Fruit fly (Drosophila melanogaster) whole organism, embryonic: ENCODE data around the gene vih.

Experiments
- ATbp ChIP-seq: fragments of 200-800 bp; sonication (Bioruptor generic); optimal IDR thresholded peaks from 2 replicates; lab custom pipeline; 2017; ENCODE audit warnings: missing biosample characterization, mild to moderate bottlenecking, missing genetic modification characterization, missing genetic modification reagents
- Asciz ChIP-seq: fragments of 200-800 bp; sonication (Bioruptor generic); optimal IDR thresholded peaks from 2 replicates; lab custom pipeline; 2017; ENCODE audit warnings: missing biosample characterization, mild to moderate bottlenecking, missing genetic modification characterization, missing genetic modification reagents
- Atf-2 ChIP-seq: fragments of 200-800 bp; sonication (Bioruptor generic); optimal IDR thresholded peaks from 2 replicates; lab custom pipeline; 2016; ENCODE audit warnings: missing biosample characterization, missing genetic modification characterization
- Awh ChIP-seq: fragments of 200-800 bp; sonication (Bioruptor generic); IDR thresholded peaks from 2 replicates; pipeline ENCODE4, ENCODE4 v1.3.6; 2022; ENCODE audit warnings: missing biosample characterization, missing genetic modification characterization
- BtbVII ChIP-seq: fragments of 200-800 bp; sonication (Bioruptor generic); optimal IDR thresholded peaks from 3 replicates; lab custom pipeline; 2017; ENCODE audit warnings: missing biosample characterization, mild to moderate bottlenecking, missing genetic modification characterization
- CG10654 ChIP-seq: fragments of 200-800 bp; sonication (Bioruptor generic); optimal IDR thresholded peaks from 2 replicates; lab custom pipeline; 2016; ENCODE audit warnings: missing biosample characterization, missing genetic modification characterization
- CG11085 ChIP-seq: fragments of 200-800 bp; sonication (Bioruptor generic); IDR thresholded peaks from 2 replicates; pipeline ENCODE4 v1.3.6; 2022; ENCODE audit warnings: missing biosample characterization, missing genetic modification characterization
- CG15514 ChIP-seq: fragments of 200-800 bp; sonication (Bioruptor generic); optimal IDR thresholded peaks from 3 replicates; lab custom pipeline; 2017; ENCODE audit warnings: missing biosample characterization, missing genetic modification characterization, mild to moderate bottlenecking, moderate library complexity, missing genetic modification reagents
- CG1602 ChIP-seq: fragments of 200-800 bp; sonication (Bioruptor generic); optimal IDR thresholded peaks from 3 replicates; lab custom pipeline; 2016; ENCODE audit warnings: missing biosample characterization, missing genetic modification characterization
- CG2199 ChIP-seq: fragments of 200-800 bp; sonication (Bioruptor generic); IDR thresholded peaks from 3 replicates; pipeline ENCODE4 v1.3.6; 2022; ENCODE audit warnings: missing biosample characterization, missing genetic modification characterization
- CG2889 ChIP-seq: fragments of 200-800 bp; sonication (Bioruptor generic); IDR thresholded peaks from 3 replicates; pipeline ENCODE4 v1.3.6; 2022; ENCODE audit warnings: missing biosample characterization, missing genetic modification characterization
- CG30403 ChIP-seq: fragments of 200-800 bp; sonication (Bioruptor generic); optimal IDR thresholded peaks from 3 replicates; lab custom pipeline; 2016; ENCODE audit warnings: missing biosample characterization, missing genetic modification characterization
- CG3065 ChIP-seq: fragments of 200-800 bp; sonication (Bioruptor generic); optimal IDR thresholded peaks from 2 replicates; lab custom pipeline; 2016; ENCODE audit warnings: missing biosample characterization, missing genetic modification characterization
- CG31388 ChIP-seq: fragments of 200-800 bp; sonication (Bioruptor generic); optimal IDR thresholded peaks from 2 replicates; lab custom pipeline; 2016; ENCODE audit warnings: missing biosample characterization, missing genetic modification characterization
- CG3726 ChIP-seq: fragments of 200-800 bp; sonication (Bioruptor generic); IDR thresholded peaks from 3 replicates; pipeline ENCODE4, ENCODE4 v1.3.6; 2022; ENCODE audit warnings: missing biosample characterization, missing genetic modification characterization
- CG4360 ChIP-seq: fragments of 200-800 bp; sonication (Bioruptor generic); IDR thresholded peaks from 2 replicates; pipeline ENCODE4 v1.3.6; 2022; ENCODE audit warnings: missing biosample characterization, missing genetic modification characterization
- CG4707 ChIP-seq: fragments of 200-800 bp; sonication (Bioruptor generic); optimal IDR thresholded peaks from 2 replicates; lab custom pipeline; 2018; ENCODE audit warnings: missing biosample characterization, mild to moderate bottlenecking, missing genetic modification characterization, moderate library complexity
- CG7987 ChIP-seq: fragments of 200-800 bp; sonication (Bioruptor generic); optimal IDR thresholded peaks from 2 replicates; lab custom pipeline; 2018; ENCODE audit warnings: missing biosample characterization, mild to moderate bottlenecking, missing genetic modification characterization, moderate library complexity
- CG8290 ChIP-seq, 3 experiments: fragments of 200-800 bp; sonication (Bioruptor generic); optimal IDR thresholded peaks; 2 replicates each; lab custom pipeline; 2016 to 2019; ENCODE audit warnings: missing biosample characterization in 3 of 3, missing genetic modification characterization in 3 of 3, mild to moderate bottlenecking in 2 of 3, moderate library complexity in 1 of 3
- Gsc ChIP-seq: fragments of 200-800 bp; sonication (Bioruptor generic); IDR thresholded peaks from 2 replicates; pipeline ENCODE4 v1.3.6; 2022; ENCODE audit warnings: missing biosample characterization, missing genetic modification characterization
- H2.0 ChIP-seq: fragments of 200-800 bp; sonication (Bioruptor generic); IDR thresholded peaks from 2 replicates; pipeline ENCODE4 v1.3.6; 2022; ENCODE audit warnings: missing biosample characterization, missing genetic modification characterization
- Hmx ChIP-seq: fragments of 200-800 bp; sonication (Bioruptor generic); optimal IDR thresholded peaks from 2 replicates; lab custom pipeline; 2016; ENCODE audit warnings: missing biosample characterization, missing genetic modification characterization
- Hr39 ChIP-seq: fragments of >200 bp; optimal IDR thresholded peaks from 2 replicates; lab custom pipeline; 2017
- Jarid2 ChIP-seq: fragments of 200-800 bp; sonication (Bioruptor generic); optimal IDR thresholded peaks from 3 replicates; lab custom pipeline; 2017; ENCODE audit warnings: mild to moderate bottlenecking, missing biosample characterization, missing genetic modification reagents, missing genetic modification characterization
- Kr ChIP-seq: fragments of 200-800 bp; sonication (Bioruptor generic); optimal IDR thresholded peaks from 2 replicates; lab custom pipeline; 2017; ENCODE audit warnings: missing biosample characterization, mild to moderate bottlenecking, missing genetic modification characterization
- MBD-R2 ChIP-seq: fragments of 200-800 bp; sonication (Bioruptor generic); IDR thresholded peaks from 2 replicates; pipeline ENCODE4 v1.3.6; 2022; ENCODE audit warnings: missing biosample characterization, missing genetic modification characterization
- NC2α ChIP-seq: fragments of 200-800 bp; sonication (Bioruptor generic); optimal IDR thresholded peaks from 2 replicates; lab custom pipeline; 2016; ENCODE audit warnings: missing biosample characterization, missing genetic modification characterization
- NC2β ChIP-seq: fragments of 200-800 bp; sonication (Bioruptor generic); optimal IDR thresholded peaks from 2 replicates; lab custom pipeline; 2016; ENCODE audit warnings: missing biosample characterization, missing genetic modification characterization
- Scr ChIP-seq: fragments of 200-800 bp; sonication (Bioruptor generic); IDR thresholded peaks from 2 replicates; pipeline ENCODE4 v1.3.6; 2022; ENCODE audit warnings: missing biosample characterization, missing genetic modification characterization; ENCODE audit not compliant: partially characterized antibody
- Sox102F ChIP-seq: fragments of 200-800 bp; sonication (Bioruptor generic); optimal IDR thresholded peaks from 2 replicates; lab custom pipeline; 2018; ENCODE audit warnings: missing biosample characterization, mild to moderate bottlenecking, missing genetic modification characterization, moderate library complexity
- ab ChIP-seq: fragments of 200-800 bp; sonication (Bioruptor generic); optimal IDR thresholded peaks from 2 replicates; lab custom pipeline; 2016; ENCODE audit warnings: missing biosample characterization, missing genetic modification characterization
- amos ChIP-seq: fragments of 200-800 bp; sonication (Bioruptor generic); IDR thresholded peaks from 2 replicates; pipeline ENCODE4 v1.3.6; 2022; ENCODE audit warnings: missing biosample characterization, missing genetic modification characterization; ENCODE audit not compliant: partially characterized antibody
- ap ChIP-seq: fragments of 200-800 bp; sonication (Bioruptor generic); IDR thresholded peaks from 2 replicates; pipeline ENCODE4 v1.3.6; 2022; ENCODE audit warnings: missing biosample characterization, missing genetic modification characterization
- cg ChIP-seq: fragments of 200-800 bp; sonication (Bioruptor generic); optimal IDR thresholded peaks from 3 replicates; lab custom pipeline; 2019; ENCODE audit warnings: missing biosample characterization, mild to moderate bottlenecking, missing genetic modification characterization, moderate library complexity
- croc ChIP-seq: fragments of 200-800 bp; sonication (Bioruptor generic); conservative IDR thresholded peaks from 3 replicates; pipeline ENCODE4 v1.3.6; 2022; ENCODE audit warnings: missing biosample characterization, missing genetic modification characterization
- dan ChIP-seq: fragments of 200-800 bp; sonication (Bioruptor generic); IDR thresholded peaks from 2 replicates; pipeline ENCODE4 v1.3.6; 2022; ENCODE audit warnings: missing biosample characterization, missing genetic modification characterization
- en ChIP-seq: fragments of 200-800 bp; sonication (Bioruptor generic); optimal IDR thresholded peaks from 2 replicates; lab custom pipeline; 2016; ENCODE audit warnings: missing biosample characterization, missing genetic modification characterization
- exex ChIP-seq: fragments of 200-800 bp; sonication (Bioruptor generic); optimal IDR thresholded peaks from 4 replicates; lab custom pipeline; 2018; ENCODE audit warnings: missing biosample characterization, mild to moderate bottlenecking, missing genetic modification characterization, moderate library complexity
- fd96Cb ChIP-seq: fragments of 200-800 bp; sonication (Bioruptor generic); optimal IDR thresholded peaks from 2 replicates; lab custom pipeline; 2018; ENCODE audit warnings: missing biosample characterization, mild to moderate bottlenecking, missing genetic modification characterization, moderate library complexity
- gfzf ChIP-seq: fragments of 200-800 bp; sonication (Bioruptor generic); optimal IDR thresholded peaks from 2 replicates; lab custom pipeline; 2016; ENCODE audit warnings: missing biosample characterization, mild to moderate bottlenecking, missing genetic modification characterization, moderate library complexity
- hbn ChIP-seq: fragments of 200-800 bp; sonication (Bioruptor generic); IDR thresholded peaks from 2 replicates; pipeline ENCODE4 v1.3.6; 2022; ENCODE audit warnings: missing biosample characterization, missing genetic modification characterization; ENCODE audit not compliant: partially characterized antibody
- luna ChIP-seq: fragments of 200-800 bp; sonication (Bioruptor generic); optimal IDR thresholded peaks from 2 replicates; lab custom pipeline; 2016; ENCODE audit warnings: missing biosample characterization, missing genetic modification characterization
- nau ChIP-seq: fragments of 200-800 bp; sonication (Bioruptor generic); optimal IDR thresholded peaks from 3 replicates; lab custom pipeline; 2017; ENCODE audit warnings: missing biosample characterization, mild to moderate bottlenecking, missing genetic modification characterization, missing genetic modification reagents
- nerfin-1 ChIP-seq: fragments of 200-800 bp; sonication (Bioruptor generic); optimal IDR thresholded peaks from 3 replicates; lab custom pipeline; 2019; ENCODE audit warnings: missing biosample characterization, mild to moderate bottlenecking, missing genetic modification characterization, moderate library complexity
- nom ChIP-seq: fragments of 200-800 bp; sonication (Bioruptor generic); optimal IDR thresholded peaks from 2 replicates; lab custom pipeline; 2017; ENCODE audit warnings: missing biosample characterization, missing genetic modification characterization, mild to moderate bottlenecking, moderate library complexity, missing genetic modification reagents
- psq ChIP-seq: fragments of 200-800 bp; sonication (Bioruptor generic); optimal IDR thresholded peaks from 2 replicates; lab custom pipeline; 2017; ENCODE audit warnings: missing biosample characterization, missing genetic modification characterization
- tgo ChIP-seq: fragments of 200-800 bp; sonication (Bioruptor generic); IDR thresholded peaks from 3 replicates; pipeline ENCODE4 v1.3.6; 2022; ENCODE audit warnings: missing biosample characterization, missing genetic modification characterization
- usp ChIP-seq: fragments of >200 bp; optimal IDR thresholded peaks from 2 replicates; lab custom pipeline; 2017; ENCODE audit warnings: missing biosample characterization, missing genetic modification characterization
- zfh2 ChIP-seq: fragments of 200-800 bp; sonication (Bioruptor generic); optimal IDR thresholded peaks from 2 replicates; lab custom pipeline; 2016; ENCODE audit warnings: missing biosample characterization, missing genetic modification characterization

Gene vih

dm6 chr3L:12514762-12515215, 10.7 kb downstream of the vih start, which contains the start of the genes sti and tral (continued):
- TF ChIP-seq Asciz (GFP tag; lab: Kevin White, UChicago) (peak; percentile 40), psq (GFP tag; lab: Kevin White, UChicago) (peak; percentile 74), nau (GFP tag; lab: Kevin White, UChicago) (no peak), BtbVII (GFP tag; lab: Kevin White, UChicago) (peak; percentile 61), CG3726 (GFP tag; lab: Robert Waterston, UW) (peak; percentile 67; the same call in 2 of the 3 replicates), tgo (GFP tag; lab: Robert Waterston, UW) (peak; percentile 87), Atf-2 (peak; percentile 87), dan (GFP tag; lab: Robert Waterston, UW) (no peak), Awh (peak; percentile 61), CG8290 (GFP tag; optimal IDR thresholded peaks at IDR 0.05; lab: Kevin White, UChicago) (peak; percentile 84), CG8290 (tag; optimal IDR thresholded peaks at IDR 0.05; lab: Kevin White, UChicago) (peak; percentile 54 to 75), CG30403 (GFP tag; lab: Kevin White, UChicago) (peak; percentile 95), gfzf (peak; percentile 46), nom (GFP tag; lab: Kevin White, UChicago) (peak; percentile 51), CG3065 (peak; percentile 64), zfh2 (GFP tag; lab: Kevin White, UChicago) (peak; percentile 96), Sox102F (peak; percentile 83), CG10654 (GFP tag; lab: Kevin White, UChicago) (peak; percentile 85), Jarid2 (GFP tag; lab: Kevin White, UChicago) (peak; percentile 44), amos (GFP tag; lab: Robert Waterston, UW) (no peak; the same call in 1 of the 2 replicates), hbn (GFP tag; lab: Robert Waterston, UW) (no peak), Hr39 (lab: Kevin White, UChicago) (peak; percentile 55), Kr (GFP tag; lab: Kevin White, UChicago) (no peak), CG4707 (GFP tag; lab: Kevin White, UChicago) (peak; percentile 41), CG11085 (GFP tag; lab: Robert Waterston, UW) (peak; percentile 81), CG7987 (peak; percentile 68), usp (no peak), NC2β (GFP tag; lab: Kevin White, UChicago) (peak; percentile 94), MBD-R2 (peak; percentile 91), Gsc (peak; percentile 48), exex (tag; lab: Kevin White, UChicago) (peak; percentile 64), CG2889 (GFP tag; lab: Robert Waterston, UW) (peak; percentile 78), CG15514 (GFP tag; lab: Kevin White, UChicago) (peak; percentile 93)

- TF ChIP-seq croc (no peak), cg (GFP tag; lab: Kevin White, UChicago) (peak; percentile 14), ab (no peak), CG4707 (GFP tag; lab: Kevin White, UChicago) (no peak), nerfin-1 (tag; lab: Kevin White, UChicago) (no peak), luna (GFP tag; lab: Kevin White, UChicago) (no peak), H2.0 (GFP tag; lab: Robert Waterston, UW) (no peak), fd96Cb (tag; lab: Kevin White, UChicago) (no peak), en (GFP tag; lab: Kevin White, UChicago) (no peak), Scr (no peak), CG30403 (GFP tag; lab: Kevin White, UChicago) (no peak), CG1602 (GFP tag; lab: Kevin White, UChicago) (no peak), ATbp (GFP tag; lab: Kevin White, UChicago) (peak; percentile 43), CG4360 (peak; percentile 68), ap (GFP tag; lab: Robert Waterston, UW) (no peak), NC2α (no peak), hbn (GFP tag; lab: Robert Waterston, UW) (peak; percentile 15; the same call in 1 of the 2 replicates), CG2199 (0 out of 3 replicates have a peak, but pooled peaks have one; percentile 7), Hmx (GFP tag; lab: Kevin White, UChicago) (no peak), CG31388 (GFP tag; lab: Kevin White, UChicago) (no peak)
Observed at dm6 chr3L:12515691-12516455, 11.8 kb downstream of the vih start.
